Fruit fly (Drosophila melanogaster): Measurements from ENCODE around the gene Ref2.

Gene Ref2

dm6 chr2L:12593445-12594413 lies 52.4 kb downstream of the Ref2 start:
- peak; percentile 24 for TF ChIP-seq cic (GFP tag; optimal IDR thresholded peaks at IDR 0.05)
- TF ChIP-seq pad (GFP tag; optimal IDR thresholded peaks at IDR 0.05): no peak
- TF ChIP-seq CG14711 (tag; optimal IDR thresholded peaks at IDR 0.05): no peak
- TF ChIP-seq CG11617 (GFP tag; optimal IDR thresholded peaks at IDR 0.05): no peak
- no peak for TF ChIP-seq kay (GFP tag; ENCODE audit: borderline replicate concordance)
- TF ChIP-seq toe (GFP tag; optimal IDR thresholded peaks at IDR 0.05): no peak
- no peak for TF ChIP-seq CG5204 (GFP tag; optimal IDR thresholded peaks at IDR 0.05)
- TF ChIP-seq cnc (optimal IDR thresholded peaks at IDR 0.05): no peak
- no peak for TF ChIP-seq tj (GFP tag; optimal IDR thresholded peaks at IDR 0.05)
- TF ChIP-seq CG33017 (tag; optimal IDR thresholded peaks at IDR 0.05): no peak
- TF ChIP-seq Clk (GFP tag; optimal IDR thresholded peaks at IDR 0.05): no peak
- TF ChIP-seq ovo (GFP tag; optimal IDR thresholded peaks at IDR 0.05): no peak
- TF ChIP-seq Crg-1 (GFP tag; optimal IDR thresholded peaks at IDR 0.05): no peak
- no peak for TF ChIP-seq CG7101 (tag; optimal IDR thresholded peaks at IDR 0.05)
- no peak for TF ChIP-seq bab1 (GFP tag; optimal IDR thresholded peaks at IDR 0.05)
- no peak for TF ChIP-seq Mnt (GFP tag; optimal IDR thresholded peaks at IDR 0.05)
- TF ChIP-seq Hr96 (GFP tag; optimal IDR thresholded peaks at IDR 0.05): peak; percentile 17

DNA sequence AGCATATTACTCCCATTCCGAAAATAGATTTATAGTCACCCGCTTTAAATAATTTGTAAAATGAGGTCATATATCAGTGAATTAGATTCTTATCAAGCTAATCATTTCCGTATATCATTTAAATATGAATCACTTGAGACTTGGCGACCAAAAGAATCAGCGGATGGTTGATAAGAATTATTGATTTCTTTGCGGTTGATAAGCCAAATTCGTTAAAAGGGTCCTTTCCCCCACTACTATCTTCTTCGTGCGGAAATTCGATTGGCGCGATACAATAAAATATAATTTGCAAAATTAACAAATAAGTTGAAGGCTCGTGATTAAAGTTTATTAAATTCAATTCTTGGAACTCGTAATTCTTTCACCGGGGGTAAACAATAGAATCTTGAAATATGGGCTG lies 56.2 kb downstream of the Ref2 start:
- no peak for TF ChIP-seq bab1 (GFP tag; optimal IDR thresholded peaks at IDR 0.05)
- no peak for TF ChIP-seq CG33017 (tag; optimal IDR thresholded peaks at IDR 0.05)
- TF ChIP-seq tj (GFP tag; optimal IDR thresholded peaks at IDR 0.05): no peak
- no peak for TF ChIP-seq kay (GFP tag; ENCODE audit: borderline replicate concordance)

- no peak for TF ChIP-seq CG33017 (tag; optimal IDR thresholded peaks at IDR 0.05)
- TF ChIP-seq Clk (GFP tag; optimal IDR thresholded peaks at IDR 0.05): no peak
- TF ChIP-seq cic (GFP tag; optimal IDR thresholded peaks at IDR 0.05): peak; percentile 29
- peak; percentile 65 for TF ChIP-seq kay (GFP tag; ENCODE audit: borderline replicate concordance)
- TF ChIP-seq CG1620 (GFP tag; optimal IDR thresholded peaks at IDR 0.05): no peak
Observed at dm6 chr2L:12588846-12589490, 57.2 kb downstream of the Ref2 start.

- no peak for TF ChIP-seq cnc (optimal IDR thresholded peaks at IDR 0.05)
- TF ChIP-seq CG7045 (GFP tag; optimal IDR thresholded peaks at IDR 0.05): no peak
- peak; percentile 61 for TF ChIP-seq kay (GFP tag; ENCODE audit: borderline replicate concordance)
- no peak for TF ChIP-seq CG5204 (GFP tag; optimal IDR thresholded peaks at IDR 0.05)
- no peak for TF ChIP-seq Mnt (GFP tag; optimal IDR thresholded peaks at IDR 0.05)
- no peak for TF ChIP-seq Crg-1 (GFP tag; optimal IDR thresholded peaks at IDR 0.05)
Observed at dm6 chr2L:12587325-12587724, 58.8 kb downstream of the Ref2 start, which contains the start of gene nub. nub (plus strand) TSS chr2L:12587625.

dm6 chr2L:12586858-12587257 lies 59.3 kb downstream of the Ref2 start:
- TF ChIP-seq pad (GFP tag; optimal IDR thresholded peaks at IDR 0.05): peak; percentile 95
- TF ChIP-seq toe (GFP tag; optimal IDR thresholded peaks at IDR 0.05): no peak
- no peak for TF ChIP-seq kay (GFP tag; ENCODE audit: borderline replicate concordance)
- TF ChIP-seq CG11617 (GFP tag; optimal IDR thresholded peaks at IDR 0.05): no peak
- TF ChIP-seq CG5204 (GFP tag; optimal IDR thresholded peaks at IDR 0.05): no peak
- no peak for TF ChIP-seq CG33017 (tag; optimal IDR thresholded peaks at IDR 0.05)

DNA sequence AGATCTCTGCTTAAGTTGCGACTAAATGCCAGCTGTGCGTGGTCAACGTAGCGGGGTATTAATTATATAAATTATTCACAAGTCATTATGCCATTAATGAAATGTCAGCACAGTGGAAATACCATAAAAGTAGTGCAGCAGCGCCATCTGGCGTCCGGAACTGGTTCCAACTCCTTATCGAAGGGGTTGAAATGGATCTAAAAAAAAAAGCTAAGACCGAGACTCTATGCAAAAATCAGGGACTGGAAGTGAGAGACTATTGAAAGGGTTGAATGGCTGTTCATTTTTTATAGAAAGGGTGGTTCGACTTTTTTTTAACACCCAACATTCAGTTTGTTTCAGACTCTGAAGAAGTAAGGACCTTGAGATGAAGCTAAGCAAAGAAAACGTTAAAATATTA lies 67.1 kb downstream of the Ref2 start:
- no peak for TF ChIP-seq ovo (GFP tag; optimal IDR thresholded peaks at IDR 0.05)
- no peak for TF ChIP-seq CG33017 (tag; optimal IDR thresholded peaks at IDR 0.05)
- TF ChIP-seq cnc (optimal IDR thresholded peaks at IDR 0.05): no peak
- TF ChIP-seq bab1 (GFP tag; optimal IDR thresholded peaks at IDR 0.05): no peak
- no peak for TF ChIP-seq CG5204 (GFP tag; optimal IDR thresholded peaks at IDR 0.05)
- TF ChIP-seq CG7101 (tag; optimal IDR thresholded peaks at IDR 0.05): no peak
- TF ChIP-seq cic (GFP tag; optimal IDR thresholded peaks at IDR 0.05): no peak
- no peak for TF ChIP-seq kay (GFP tag; ENCODE audit: borderline replicate concordance)
- TF ChIP-seq CG1620 (GFP tag; optimal IDR thresholded peaks at IDR 0.05): no peak

- TF ChIP-seq CG14711 (tag; optimal IDR thresholded peaks at IDR 0.05) (no peak), toe (GFP tag; optimal IDR thresholded peaks at IDR 0.05) (no peak), Hr96 (GFP tag; optimal IDR thresholded peaks at IDR 0.05) (no peak), CG11617 (GFP tag; optimal IDR thresholded peaks at IDR 0.05) (no peak), Clk (GFP tag; optimal IDR thresholded peaks at IDR 0.05) (no peak), CG5204 (GFP tag; optimal IDR thresholded peaks at IDR 0.05) (no peak), Mnt (GFP tag; optimal IDR thresholded peaks at IDR 0.05) (no peak), CG7101 (tag; optimal IDR thresholded peaks at IDR 0.05) (no peak), CG33017 (tag; optimal IDR thresholded peaks at IDR 0.05) (no peak), cic (GFP tag; optimal IDR thresholded peaks at IDR 0.05) (no peak), kay (GFP tag; ENCODE audit: borderline replicate concordance) (no peak), CG7045 (GFP tag; optimal IDR thresholded peaks at IDR 0.05) (no peak), Crg-1 (GFP tag; optimal IDR thresholded peaks at IDR 0.05) (no peak), CG1620 (GFP tag; optimal IDR thresholded peaks at IDR 0.05) (no peak), tj (GFP tag; optimal IDR thresholded peaks at IDR 0.05) (no peak), ovo (GFP tag; optimal IDR thresholded peaks at IDR 0.05) (no peak), CG12768 (GFP tag; optimal IDR thresholded peaks at IDR 0.05) (no peak)
Observed at dm6 chr2L:12574979-12575500, 71.1 kb downstream of the Ref2 start.

Measured in whole organism, adult.